Fruit fly (Drosophila melanogaster) whole organism: Measurements from ENCODE around the gene CG13893.

Experiments used
- pan ChIP-seq: fragments of >200 bp; optimal IDR thresholded peaks from 2 replicates; lab custom pipeline; 2017
- usp ChIP-seq: fragments of >200 bp; optimal IDR thresholded peaks from 2 replicates; lab custom pipeline; 2017; ENCODE audit warnings: missing biosample characterization, missing genetic modification characterization, mixed read lengths

DNA sequence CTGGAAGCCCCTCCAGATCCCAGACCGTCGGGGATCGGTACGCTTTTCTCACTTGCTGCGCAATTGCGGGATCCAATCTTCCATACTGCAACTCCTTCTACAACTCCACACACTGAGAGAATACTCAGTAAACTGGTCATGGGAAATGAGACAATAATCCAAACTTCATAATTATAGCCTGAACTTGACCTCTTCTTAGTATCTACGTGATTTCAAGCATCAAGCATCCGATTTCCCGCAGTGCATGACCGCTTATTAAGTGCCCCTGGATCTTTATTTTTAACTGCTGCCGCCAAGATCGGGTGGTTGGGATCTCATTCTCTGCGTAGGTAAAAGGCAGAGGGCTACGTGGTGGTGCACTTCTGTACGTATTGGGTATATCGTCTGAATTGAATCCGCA, 12.4 kb downstream of the CG13893 start:
- TF ChIP-seq pan (lab: Kevin White, UChicago) (no peak), usp (GFP tag; lab: Kevin White, UChicago) (no peak)
